Worm (Caenorhabditis elegans) whole organism, midembryonic: ENCODE measurements around the gene plg-1.

Experiments
- T22C8.4 ChIP-seq: fragments of 200-800 bp; sonication (Bioruptor generic); IDR thresholded peaks from 2 replicates; pipeline ENCODE4 v1.3.6; 2022; ENCODE audit warnings: missing genetic modification characterization, missing compliant biosample characterization
- cog-1 ChIP-seq: sonication (generic microtip); optimal IDR thresholded peaks from 2 replicates; lab custom pipeline; 2016; ENCODE audit warnings: missing genetic modification characterization, missing compliant biosample characterization
- flt-1 ChIP-seq: fragments of 200-800 bp; sonication (Bioruptor generic); IDR thresholded peaks from 2 replicates; pipeline ENCODE4 v1.3.6; 2022; ENCODE audit warnings: missing genetic modification characterization, missing compliant biosample characterization
- klf-2 ChIP-seq: fragments of 200-800 bp; sonication (Bioruptor generic); conservative IDR thresholded peaks from 2 replicates; pipeline ENCODE4 v1.3.6; 2022; ENCODE audit warnings: missing genetic modification reagents, missing genetic modification characterization, missing compliant biosample characterization
- med-1 ChIP-seq: sonication (generic microtip); optimal IDR thresholded peaks from 2 replicates; lab custom pipeline; 2017; ENCODE audit warnings: missing genetic modification characterization, mild to moderate bottlenecking, missing compliant biosample characterization, antibody characterized with exemption, missing genetic modification reagents; ENCODE audit not compliant: insufficient read depth
- ref-1 ChIP-seq: fragments of 200-800 bp; sonication (Bioruptor generic); conservative IDR thresholded peaks from 2 replicates; pipeline ENCODE4 v1.3.6; 2022; ENCODE audit warnings: missing genetic modification reagents, missing genetic modification characterization, missing compliant biosample characterization
- tab-1 ChIP-seq: fragments of 200-800 bp; sonication (Bioruptor generic); IDR thresholded peaks from 2 replicates; pipeline ENCODE4 v1.3.6; 2022; ENCODE audit warnings: missing genetic modification characterization, missing compliant biosample characterization
- ztf-23 ChIP-seq: fragments of 200-800 bp; sonication (Bioruptor generic); IDR thresholded peaks from 2 replicates; pipeline ENCODE4 v1.3.6; 2022; ENCODE audit warnings: missing genetic modification reagents, missing genetic modification characterization, missing compliant biosample characterization
- ztf-29 ChIP-seq: fragments of 200-800 bp; sonication (Bioruptor generic); IDR thresholded peaks from 2 replicates; pipeline ENCODE4 v1.3.6; 2022; ENCODE audit warnings: missing genetic modification reagents, missing genetic modification characterization, missing compliant biosample characterization

The plg-1 gene

ce11 chrIII:8877002-8877401 lies 24.9 kb downstream of the plg-1 start, which contains the start of gene K01F9.2:
TSS of gene K01F9.2 (minus strand) at chrIII:8877128.
- TF ChIP-seq tab-1 (GFP tag; lab: Robert Waterston, UW) (no peak), T22C8.4 (no peak), flt-1 (GFP tag; lab: Robert Waterston, UW) (no peak), cog-1 (tag; lab: Kevin White, UChicago) (no peak), med-1 (no peak), ztf-29 (no peak), ref-1 (GFP tag; lab: Robert Waterston, UW) (no peak), klf-2 (no peak)

ce11 chrIII:8878960-8879359 lies 26.9 kb downstream of the plg-1 start:
- TF ChIP-seq med-1 = no peak
- TF ChIP-seq T22C8.4 = no peak
- TF ChIP-seq tab-1 (GFP tag; lab: Robert Waterston, UW) = no peak
- no peak for TF ChIP-seq flt-1 (GFP tag; lab: Robert Waterston, UW)
- no peak for TF ChIP-seq ztf-29
- TF ChIP-seq ztf-23 = no peak
- no peak for TF ChIP-seq ref-1 (GFP tag; lab: Robert Waterston, UW)
- TF ChIP-seq klf-2 = no peak
- TF ChIP-seq cog-1 (tag; lab: Kevin White, UChicago) = no peak

- TF ChIP-seq med-1 (no peak), ztf-29 (no peak), cog-1 (tag; lab: Kevin White, UChicago) (no peak), ztf-23 (no peak), flt-1 (GFP tag; lab: Robert Waterston, UW) (no peak), ref-1 (GFP tag; lab: Robert Waterston, UW) (no peak), tab-1 (GFP tag; lab: Robert Waterston, UW) (no peak), klf-2 (no peak), T22C8.4 (no peak)
Observed at ce11 chrIII:8882333-8882732, 30.3 kb downstream of the plg-1 start.

ce11 chrIII:8885150-8885549 lies 33.1 kb downstream of the plg-1 start, which contains the start of gene svop-1:
TSS of gene svop-1 (minus strand) at chrIII:8885488.
- TF ChIP-seq klf-2 (no peak), tab-1 (GFP tag; lab: Robert Waterston, UW) (no peak), flt-1 (GFP tag; lab: Robert Waterston, UW) (no peak), ref-1 (GFP tag; lab: Robert Waterston, UW) (no peak), T22C8.4 (no peak), ztf-29 (no peak), cog-1 (tag; lab: Kevin White, UChicago) (no peak), ztf-23 (no peak), med-1 (no peak)

ce11 chrIII:8886309-8886708 lies 34.2 kb downstream of the plg-1 start:
- TF ChIP-seq ztf-29 (no peak), flt-1 (GFP tag; lab: Robert Waterston, UW) (no peak), tab-1 (GFP tag; lab: Robert Waterston, UW) (no peak), cog-1 (tag; lab: Kevin White, UChicago) (no peak), klf-2 (no peak), ref-1 (GFP tag; lab: Robert Waterston, UW) (no peak), ztf-23 (no peak), med-1 (no peak), T22C8.4 (no peak)

- TF ChIP-seq ztf-29 = no peak
- peak; percentile 86 for TF ChIP-seq ztf-23
- TF ChIP-seq klf-2 = no peak
- peak; percentile 33 for TF ChIP-seq med-1
- peak; percentile 49 for TF ChIP-seq cog-1 (tag; lab: Kevin White, UChicago)
- TF ChIP-seq T22C8.4 = no peak
- TF ChIP-seq flt-1 (GFP tag; lab: Robert Waterston, UW) = peak; percentile 58
- TF ChIP-seq ref-1 (GFP tag; lab: Robert Waterston, UW) = no peak
- TF ChIP-seq tab-1 (GFP tag; lab: Robert Waterston, UW) = no peak
Observed at ce11 chrIII:8887184-8887801, 35.2 kb downstream of the plg-1 start, which contains the start of gene famh-136. TSS of gene famh-136 (plus strand) at chrIII:8887751.

ce11 chrIII:8888956-8889355 lies 36.9 kb downstream of the plg-1 start, which contains the start of gene ZK637.14:
TSS of gene ZK637.14 (minus strand) at chrIII:8889156.
- TF ChIP-seq cog-1 (tag; lab: Kevin White, UChicago) (peak; percentile 16), ref-1 (GFP tag; lab: Robert Waterston, UW) (no peak), ztf-23 (peak; percentile 37; the same call in 1 of the 2 replicates), tab-1 (GFP tag; lab: Robert Waterston, UW) (no peak), klf-2 (no peak), flt-1 (GFP tag; lab: Robert Waterston, UW) (no peak), ztf-29 (no peak), T22C8.4 (no peak), med-1 (no peak)

ce11 chrIII:8889931-8890330 lies 37.9 kb downstream of the plg-1 start, which contains the start of gene lnkn-1:
TSS of gene lnkn-1 (plus strand) at chrIII:8890231.
- TF ChIP-seq klf-2 (no peak), T22C8.4 (no peak), tab-1 (GFP tag; lab: Robert Waterston, UW) (no peak), ztf-29 (no peak)

ce11 chrIII:8893464-8893863 lies 41.4 kb downstream of the plg-1 start, which contains the start of gene ZK637.4:
TSS of gene ZK637.4 (plus strand) at chrIII:8893764.
- TF ChIP-seq ztf-23 = no peak
- no peak for TF ChIP-seq ztf-29
- no peak for TF ChIP-seq ref-1 (GFP tag; lab: Robert Waterston, UW)
- no peak for TF ChIP-seq cog-1 (tag; lab: Kevin White, UChicago)
- TF ChIP-seq flt-1 (GFP tag; lab: Robert Waterston, UW) = no peak
- TF ChIP-seq klf-2 = no peak
- TF ChIP-seq med-1 = no peak
- TF ChIP-seq T22C8.4 = no peak
- TF ChIP-seq tab-1 (GFP tag; lab: Robert Waterston, UW) = no peak

ce11 chrIII:8894782-8895181 lies 42.7 kb downstream of the plg-1 start, which contains the start of gene asna-1:
TSS of gene asna-1 (plus strand) at chrIII:8895082.
- TF ChIP-seq ztf-23 = no peak
- no peak for TF ChIP-seq cog-1 (tag; lab: Kevin White, UChicago)
- TF ChIP-seq ref-1 (GFP tag; lab: Robert Waterston, UW) = no peak
- TF ChIP-seq tab-1 (GFP tag; lab: Robert Waterston, UW) = no peak
- TF ChIP-seq med-1 = no peak
- no peak for TF ChIP-seq flt-1 (GFP tag; lab: Robert Waterston, UW)
- TF ChIP-seq ztf-29 = no peak
- no peak for TF ChIP-seq klf-2
- TF ChIP-seq T22C8.4 = no peak
